Fruit fly (Drosophila melanogaster) whole organism, embryonic: ENCODE data around the gene Nmt.
A peak's percentile ranks its signal among the peaks of the same experiment; 100 is the strongest.

ENCODE experiments used
- ATbp ChIP-seq: fragments of 200-800 bp; sonication (Bioruptor generic); optimal IDR thresholded peaks from 2 replicates; lab custom pipeline; 2017; ENCODE audit warnings: missing biosample characterization, mild to moderate bottlenecking, missing genetic modification characterization, missing genetic modification reagents
- Adf1 ChIP-seq: fragments of 200-800 bp; sonication (Bioruptor generic); IDR thresholded peaks from 2 replicates; pipeline ENCODE4 v1.3.6; 2022; ENCODE audit warnings: missing biosample characterization, missing genetic modification characterization
- CG10543 ChIP-seq: fragments of 200-800 bp; sonication (Bioruptor generic); optimal IDR thresholded peaks from 3 replicates; lab custom pipeline; 2017; ENCODE audit warnings: missing biosample characterization, mild to moderate bottlenecking, missing genetic modification characterization, moderate library complexity
- CG12769 ChIP-seq: fragments of 200-800 bp; sonication (Bioruptor generic); optimal IDR thresholded peaks from 2 replicates; lab custom pipeline; 2019; ENCODE audit warnings: missing biosample characterization, mild to moderate bottlenecking, missing genetic modification characterization, moderate library complexity
- CG13287 ChIP-seq: fragments of 200-800 bp; sonication (Bioruptor generic); IDR thresholded peaks from 2 replicates; pipeline ENCODE4 v1.3.6; 2022; ENCODE audit warnings: missing biosample characterization, missing genetic modification characterization; ENCODE audit not compliant: partially characterized antibody
- CG17361 ChIP-seq: fragments of 200-800 bp; sonication (Bioruptor generic); IDR thresholded peaks from 3 replicates; pipeline ENCODE4 v1.3.6; 2022; ENCODE audit warnings: missing biosample characterization, missing genetic modification characterization
- CG18262 ChIP-seq: fragments of 200-800 bp; optimal IDR thresholded peaks from 3 replicates; lab custom pipeline; 2019; ENCODE audit warnings: missing biosample characterization, mild to moderate bottlenecking, missing genetic modification characterization, moderate library complexity
- CG31224 ChIP-seq: fragments of 200-800 bp; sonication (Bioruptor generic); IDR thresholded peaks from 2 replicates; pipeline ENCODE4 v1.3.6; 2022; ENCODE audit warnings: missing biosample characterization, missing genetic modification characterization
- CG3281 ChIP-seq: fragments of 200-800 bp; sonication (Bioruptor generic); optimal IDR thresholded peaks from 3 replicates; lab custom pipeline; 2017; ENCODE audit warnings: missing biosample characterization, mild to moderate bottlenecking, missing genetic modification characterization
- CG34224 ChIP-seq: fragments of 200-800 bp; sonication (Bioruptor generic); IDR thresholded peaks from 3 replicates; pipeline ENCODE4 v1.3.6; 2022; ENCODE audit warnings: missing biosample characterization, missing genetic modification characterization; ENCODE audit not compliant: partially characterized antibody
- CG34422 ChIP-seq: fragments of 200-800 bp; sonication (Bioruptor generic); IDR thresholded peaks from 3 replicates; pipeline ENCODE4 v1.3.6; 2022; ENCODE audit warnings: missing biosample characterization, missing genetic modification characterization
- CG6175 ChIP-seq: fragments of 200-800 bp; sonication (Bioruptor generic); IDR thresholded peaks from 3 replicates; pipeline ENCODE4 v1.3.6; 2022; ENCODE audit warnings: missing biosample characterization, missing genetic modification characterization
- CG7556 ChIP-seq: fragments of 200-800 bp; sonication (Bioruptor generic); optimal IDR thresholded peaks from 2 replicates; lab custom pipeline; 2017; ENCODE audit warnings: missing biosample characterization, mild to moderate bottlenecking, missing genetic modification characterization
- CG8924 ChIP-seq: fragments of 200-800 bp; optimal IDR thresholded peaks from 3 replicates; lab custom pipeline; 2019; ENCODE audit warnings: missing biosample characterization, mild to moderate bottlenecking, missing genetic modification characterization, moderate library complexity
- Dbx ChIP-seq: fragments of 200-800 bp; sonication (Bioruptor generic); IDR thresholded peaks from 3 replicates; pipeline ENCODE4 v1.3.6; 2022; ENCODE audit warnings: missing biosample characterization, missing genetic modification characterization
- Deaf1 ChIP-seq: fragments of 200-800 bp; optimal IDR thresholded peaks from 3 replicates; lab custom pipeline; 2019; ENCODE audit warnings: missing biosample characterization, mild to moderate bottlenecking, missing genetic modification characterization, moderate library complexity
- Dll ChIP-seq: fragments of 200-800 bp; sonication (Bioruptor generic); IDR thresholded peaks from 4 replicates; pipeline ENCODE4 v1.3.6; 2022; ENCODE audit warnings: missing biosample characterization, missing genetic modification characterization; ENCODE audit not compliant: partially characterized antibody
- Ets65A ChIP-seq: fragments of 200-800 bp; sonication (Bioruptor generic); peaks from one replicate; lab custom pipeline; 2016; ENCODE audit warnings: missing biosample characterization, missing genetic modification characterization
- Gug ChIP-seq: fragments of 200-800 bp; sonication (Bioruptor generic); IDR thresholded peaks from 4 replicates; pipeline ENCODE4 v1.3.6; 2022; ENCODE audit warnings: missing biosample characterization, missing genetic modification characterization
- Max ChIP-seq: fragments of 200-800 bp; sonication (Bioruptor generic); optimal IDR thresholded peaks from 2 replicates; lab custom pipeline; 2016; ENCODE audit warnings: missing biosample characterization, mild to moderate bottlenecking, missing genetic modification characterization
- Nf-YC ChIP-seq: fragments of 200-800 bp; optimal IDR thresholded peaks from 3 replicates; lab custom pipeline; 2019; ENCODE audit warnings: missing biosample characterization, mild to moderate bottlenecking, missing genetic modification characterization, moderate library complexity
- Trl ChIP-seq, 3 experiments: fragments of >200 bp in 2 of 3; fragments of 200-800 bp in 1 of 3; sonication (Bioruptor generic) in 1 of 3; optimal IDR thresholded peaks; 2 replicates in 1 of 3; 3 replicates in 2 of 3; lab custom pipeline; 2016 to 2017; ENCODE audit warnings: missing biosample characterization in 1 of 3, missing genetic modification characterization in 1 of 3
- abd-A ChIP-seq: fragments of 200-800 bp; sonication (Bioruptor generic); optimal IDR thresholded peaks from 3 replicates; lab custom pipeline; 2019; ENCODE audit warnings: missing biosample characterization, mild to moderate bottlenecking, missing genetic modification characterization, moderate library complexity
- bcd ChIP-seq: fragments of 200-800 bp; sonication (Bioruptor generic); optimal IDR thresholded peaks from 2 replicates; lab custom pipeline; 2017; ENCODE audit warnings: missing biosample characterization, mild to moderate bottlenecking, missing genetic modification characterization
- chinmo ChIP-seq: fragments of 200-800 bp; sonication (Bioruptor generic); IDR thresholded peaks from 4 replicates; pipeline ENCODE4 v1.3.6; 2022; ENCODE audit warnings: missing biosample characterization, missing genetic modification characterization; ENCODE audit not compliant: partially characterized antibody
- corto ChIP-seq: fragments of 200-800 bp; sonication (Bioruptor generic); optimal IDR thresholded peaks from 2 replicates; lab custom pipeline; 2016; ENCODE audit warnings: missing biosample characterization, mild to moderate bottlenecking, missing genetic modification characterization, moderate library complexity
- dati ChIP-seq: fragments of 200-800 bp; sonication (Bioruptor generic); IDR thresholded peaks from 2 replicates; pipeline ENCODE4 v1.3.6; 2022; ENCODE audit warnings: missing biosample characterization, missing genetic modification characterization
- hbn ChIP-seq: fragments of 200-800 bp; sonication (Bioruptor generic); IDR thresholded peaks from 2 replicates; pipeline ENCODE4 v1.3.6; 2022; ENCODE audit warnings: missing biosample characterization, missing genetic modification characterization; ENCODE audit not compliant: partially characterized antibody
- nom ChIP-seq: fragments of 200-800 bp; sonication (Bioruptor generic); optimal IDR thresholded peaks from 2 replicates; lab custom pipeline; 2017; ENCODE audit warnings: missing biosample characterization, missing genetic modification characterization, mild to moderate bottlenecking, moderate library complexity, missing genetic modification reagents
- oc ChIP-seq: fragments of 200-800 bp; sonication (Bioruptor generic); optimal IDR thresholded peaks from 2 replicates; lab custom pipeline; 2018; ENCODE audit warnings: missing biosample characterization, mild to moderate bottlenecking, missing genetic modification characterization, moderate library complexity
- rib ChIP-seq: fragments of 200-800 bp; sonication (Bioruptor generic); IDR thresholded peaks from 2 replicates; pipeline ENCODE4 v1.3.6; 2022; ENCODE audit warnings: missing biosample characterization, missing genetic modification characterization
- row ChIP-seq: fragments of 200-800 bp; sonication (Bioruptor generic); IDR thresholded peaks from 3 replicates; pipeline ENCODE4 v1.3.6; 2022; ENCODE audit warnings: missing biosample characterization, missing genetic modification characterization
- sd ChIP-seq: fragments of 200-800 bp; sonication (Bioruptor generic); optimal IDR thresholded peaks from 3 replicates; lab custom pipeline; 2018; ENCODE audit warnings: missing biosample characterization, mild to moderate bottlenecking, missing genetic modification characterization, moderate library complexity
- sens ChIP-seq: fragments of 200-800 bp; sonication (Bioruptor generic); peaks from one replicate; lab custom pipeline; 2016; ENCODE audit warnings: missing biosample characterization, missing genetic modification characterization
- slp2 ChIP-seq: fragments of 200-800 bp; sonication (Bioruptor generic); optimal IDR thresholded peaks from 2 replicates; lab custom pipeline; 2016; ENCODE audit warnings: missing biosample characterization, missing genetic modification characterization
- so ChIP-seq: fragments of 200-800 bp; sonication (Bioruptor generic); IDR thresholded peaks from 3 replicates; pipeline ENCODE4 v1.3.6; 2022; ENCODE audit warnings: missing biosample characterization, missing genetic modification characterization
- unc-4 ChIP-seq: fragments of 200-800 bp; sonication (Bioruptor generic); IDR thresholded peaks from 2 replicates; pipeline ENCODE4 v1.3.6; 2022; ENCODE audit warnings: missing biosample characterization, missing genetic modification characterization; ENCODE audit not compliant: partially characterized antibody
- unpg ChIP-seq: fragments of 200-800 bp; sonication (Bioruptor generic); optimal IDR thresholded peaks from 3 replicates; lab custom pipeline; 2018; ENCODE audit warnings: missing biosample characterization, mild to moderate bottlenecking, missing genetic modification characterization, moderate library complexity
- vvl ChIP-seq: fragments of 200-800 bp; sonication (Bioruptor generic); IDR thresholded peaks from 2 replicates; pipeline ENCODE4 v1.3.6; 2022; ENCODE audit warnings: missing biosample characterization, missing genetic modification characterization

Gene Nmt

DNA sequence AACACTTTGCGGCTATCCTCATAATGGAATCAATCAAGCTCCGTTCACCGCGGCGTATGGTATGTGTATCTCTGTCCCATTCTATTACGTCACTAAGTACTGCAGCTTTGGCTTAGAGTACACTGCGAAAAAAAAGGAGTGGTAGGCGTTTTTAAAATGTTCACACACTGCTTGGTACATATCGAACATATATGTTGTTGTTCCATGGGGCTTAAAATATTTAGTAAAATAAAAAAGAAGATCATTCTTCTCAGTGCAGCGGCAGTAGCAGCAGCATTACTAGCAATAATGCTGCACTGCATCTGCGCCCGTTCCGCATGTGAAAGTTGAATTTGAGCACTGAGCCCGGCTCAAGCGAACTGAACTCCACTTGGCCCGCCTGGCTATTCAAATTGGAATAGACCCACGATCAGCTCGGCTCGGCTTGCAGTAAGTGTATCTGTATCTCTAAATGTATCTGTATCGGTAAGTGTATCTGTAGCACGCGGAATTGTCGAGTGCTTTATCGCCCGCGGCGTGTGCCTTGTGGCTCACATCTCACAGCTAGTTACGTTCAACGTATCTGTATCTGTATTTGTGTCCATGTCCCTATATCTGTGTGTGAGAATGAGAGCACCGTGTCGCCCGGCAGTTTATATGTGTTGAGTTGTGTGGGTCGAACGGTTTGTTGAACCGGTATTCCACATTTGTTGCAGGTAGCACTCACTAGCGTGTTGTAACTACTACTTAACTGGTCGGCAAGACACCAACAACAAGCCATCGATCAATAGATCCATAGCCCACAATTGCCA lies 24.8 kb downstream of the Nmt start (continued):
- TF ChIP-seq Gug = 0 out of 4 replicates have a peak, but pooled peaks have one; percentile 10
- TF ChIP-seq, all 482 proteins: peak for 222

DNA sequence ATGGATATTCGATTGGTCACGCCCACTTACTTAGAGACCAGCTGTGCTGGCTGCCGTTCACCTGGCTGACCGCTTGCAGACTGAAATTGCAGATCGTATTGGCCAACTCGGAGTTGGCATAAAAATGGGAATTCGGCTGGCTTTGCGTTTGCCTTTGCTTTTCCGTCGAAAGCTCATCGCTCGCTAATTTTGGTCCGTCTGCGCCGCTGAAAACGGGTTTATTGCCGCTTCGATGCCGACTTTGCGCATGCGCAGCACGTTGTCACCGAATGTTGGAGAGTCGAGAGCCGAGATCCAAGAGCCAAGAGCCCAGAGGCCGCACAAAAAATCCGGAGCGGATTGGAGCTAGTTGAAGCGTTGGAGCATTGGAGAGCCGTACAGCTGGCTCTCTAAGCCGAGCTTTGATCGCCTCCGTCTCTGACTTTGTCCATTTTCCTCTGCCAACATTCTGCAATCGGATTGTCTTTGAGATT lies 26.5 kb downstream of the Nmt start, which contains the start of gene CG13676:
Gene CG13676 (minus strand): TSS at position 87 of the 473 bp plus-strand sequence.
- TF ChIP-seq Trl (optimal IDR thresholded peaks at IDR 0.05; lab: Kevin White, UChicago) (peak; percentile 59 to 78), Trl (GFP tag; optimal IDR thresholded peaks at IDR 0.05; lab: Kevin White, UChicago) (no peak), CG31224 (GFP tag; lab: Robert Waterston, UW) (no peak), ATbp (GFP tag; lab: Kevin White, UChicago) (peak; percentile 13), chinmo (GFP tag; lab: Robert Waterston, UW) (peak; percentile 91; the same call in 2 of the 4 replicates), vvl (0 out of 2 replicates have a peak, but pooled peaks have one; percentile 41), so (0 out of 3 replicates have a peak, but pooled peaks have one; percentile 11), Dbx (GFP tag; lab: Robert Waterston, UW) (0 out of 3 replicates have a peak, but pooled peaks have one; percentile 13), CG8924 (tag; lab: Kevin White, UChicago) (no peak), CG18262 (tag; lab: Kevin White, UChicago) (no peak), sd (tag; lab: Kevin White, UChicago) (peak; percentile 20), Max (no peak), corto (GFP tag; lab: Kevin White, UChicago) (peak; percentile 66), CG13287 (peak; percentile 36), Deaf1 (tag; lab: Kevin White, UChicago) (peak; percentile 45), CG34422 (0 out of 3 replicates have a peak, but pooled peaks have one; percentile 27), oc (tag; lab: Kevin White, UChicago) (peak; percentile 54), CG12769 (tag; lab: Kevin White, UChicago) (peak; percentile 58), abd-A (tag; lab: Kevin White, UChicago) (peak; percentile 4), nom (peak; percentile 12), sens (GFP tag; lab: Kevin White, UChicago) (peak; percentile 24), slp2 (GFP tag; lab: Kevin White, UChicago) (no peak), bcd (GFP tag; lab: Kevin White, UChicago) (no peak), rib (GFP tag; lab: Robert Waterston, UW) (peak; percentile 44; the same call in 1 of the 2 replicates), row (GFP tag; lab: Robert Waterston, UW) (0 out of 3 replicates have a peak, but pooled peaks have one; percentile 8), Dll (0 out of 4 replicates have a peak, but pooled peaks have one; percentile 16), dati (no peak), Adf1 (GFP tag; lab: Robert Waterston, UW) (peak; percentile 45; the same call in 1 of the 2 replicates), unpg (GFP tag; lab: Kevin White, UChicago) (no peak), CG34224 (GFP tag; lab: Robert Waterston, UW) (peak; percentile 49; the same call in 2 of the 3 replicates), Nf-YC (tag; lab: Kevin White, UChicago) (peak; percentile 34), CG17361 (GFP tag; lab: Robert Waterston, UW) (no peak), CG7556 (no peak), unc-4 (GFP tag; lab: Robert Waterston, UW) (0 out of 2 replicates have a peak, but pooled peaks have one; percentile 26), CG3281 (no peak), CG6175 (GFP tag; lab: Robert Waterston, UW) (no peak), CG10543 (GFP tag; lab: Kevin White, UChicago) (peak; percentile 40), Ets65A (GFP tag; lab: Kevin White, UChicago) (peak; percentile 35), hbn (GFP tag; lab: Robert Waterston, UW) (peak; percentile 34; the same call in 1 of the 2 replicates)
